Worm (Caenorhabditis elegans) whole organism, L4 larva: ENCODE results near the gene Y62E10A.23.

Experiments used
- F49E8.2 ChIP-seq: sonication (generic microtip); optimal IDR thresholded peaks from 2 replicates; lab custom pipeline; 2016; ENCODE audit warnings: missing compliant biosample characterization, mild to moderate bottlenecking, missing genetic modification characterization, borderline replicate concordance
- T20F7.1 ChIP-seq: fragments of 200-800 bp; sonication (Bioruptor generic); optimal IDR thresholded peaks from 2 replicates; lab custom pipeline; 2018; ENCODE audit warnings: mild to moderate bottlenecking, missing genetic modification characterization, missing compliant biosample characterization
- Y105C5A.15 ChIP-seq: fragments of 200-800 bp; sonication (Bioruptor generic); IDR thresholded peaks from 2 replicates; pipeline ENCODE4 v1.3.6; 2022; ENCODE audit warnings: missing genetic modification characterization, missing compliant biosample characterization
- Y48G9A.11 ChIP-seq: fragments of 200-800 bp; sonication (Bioruptor generic); IDR thresholded peaks from 2 replicates; pipeline ENCODE4 v1.3.6; 2022; ENCODE audit warnings: missing genetic modification reagents, missing genetic modification characterization, missing compliant biosample characterization
- ZK337.2 ChIP-seq: fragments of 200-800 bp; sonication (Bioruptor generic); IDR thresholded peaks from 2 replicates; pipeline ENCODE4 v1.3.6; 2022; ENCODE audit warnings: missing genetic modification reagents, missing genetic modification characterization, missing compliant biosample characterization
- aha-1 ChIP-seq: fragments of 150-350 bp; peaks from one replicate; lab custom pipeline; 2014; ENCODE audit warnings: missing biosample characterization, missing genetic modification characterization
- arid-1 ChIP-seq: fragments of 200-800 bp; sonication (Bioruptor generic); conservative IDR thresholded peaks from 2 replicates; pipeline ENCODE4 v1.3.6; 2022; ENCODE audit warnings: missing genetic modification reagents, missing genetic modification characterization, missing compliant biosample characterization
- ceh-20 ChIP-seq: fragments of 200-800 bp; sonication (Bioruptor generic); IDR thresholded peaks from 2 replicates; pipeline ENCODE4 v1.3.6; 2022; ENCODE audit warnings: missing genetic modification reagents, missing genetic modification characterization, missing compliant biosample characterization
- ceh-62 ChIP-seq: sonication (generic microtip); optimal IDR thresholded peaks from 2 replicates; lab custom pipeline; 2017; ENCODE audit warnings: missing biosample characterization, missing genetic modification characterization
- ctbp-1 ChIP-seq: fragments of 200-800 bp; sonication (Bioruptor generic); IDR thresholded peaks from 2 replicates; pipeline ENCODE4 v1.3.6; 2022; ENCODE audit warnings: missing genetic modification reagents, missing genetic modification characterization, missing compliant biosample characterization
- daf-16 ChIP-seq, 3 experiments: sonication (generic microtip); optimal IDR thresholded peaks; 2 replicates each; lab custom pipeline; 2016 to 2017; ENCODE audit warnings: missing genetic modification characterization in 3 of 3, missing genetic modification reagents in 3 of 3, mild to moderate bottlenecking in 2 of 3, missing compliant biosample characterization in 2 of 3, missing biosample characterization in 1 of 3, moderate library complexity in 1 of 3
- daf-8 ChIP-seq: fragments of 200-800 bp; sonication (Bioruptor generic); IDR thresholded peaks from 2 replicates; pipeline ENCODE4 v1.3.6; 2022; ENCODE audit warnings: missing genetic modification characterization, missing compliant biosample characterization
- dmd-8 ChIP-seq: fragments of 200-800 bp; sonication (Bioruptor generic); IDR thresholded peaks from 2 replicates; pipeline ENCODE4 v1.3.6; 2022; ENCODE audit warnings: missing genetic modification characterization, missing compliant biosample characterization
- dmd-9 ChIP-seq: fragments of 200-800 bp; sonication (Bioruptor generic); IDR thresholded peaks from 2 replicates; pipeline ENCODE4 v1.3.6; 2022; ENCODE audit warnings: missing genetic modification reagents, missing genetic modification characterization, missing compliant biosample characterization
- dpl-1 ChIP-seq: fragments of 150-350 bp; optimal IDR thresholded peaks from 2 replicates; lab custom pipeline; 2014; ENCODE audit warnings: missing biosample characterization, missing genetic modification reagents, missing genetic modification characterization
- duxl-1 ChIP-seq: sonication (generic microtip); optimal IDR thresholded peaks from 2 replicates; lab custom pipeline; 2016; ENCODE audit warnings: mild to moderate bottlenecking, missing genetic modification characterization, moderate library complexity, missing compliant biosample characterization; ENCODE audit not compliant: poor library complexity
- dve-1 ChIP-seq: sonication (generic microtip); optimal IDR thresholded peaks from 2 replicates; lab custom pipeline; 2017; ENCODE audit warnings: antibody characterized with exemption, mild to moderate bottlenecking, missing genetic modification characterization, missing compliant biosample characterization; ENCODE audit not compliant: insufficient read depth
- egl-27 ChIP-seq: sonication (generic microtip); optimal IDR thresholded peaks from 3 replicates; lab custom pipeline; 2017; ENCODE audit warnings: missing biosample characterization, missing genetic modification reagents, missing genetic modification characterization
- fkh-10 ChIP-seq: fragments of 150-350 bp; optimal IDR thresholded peaks from 2 replicates; lab custom pipeline; 2014; ENCODE audit warnings: missing biosample characterization, missing genetic modification reagents, missing genetic modification characterization
- jun-1 ChIP-seq: fragments of 150-350 bp; optimal IDR thresholded peaks from 2 replicates; lab custom pipeline; 2014; ENCODE audit warnings: missing biosample characterization, missing genetic modification reagents, missing genetic modification characterization
- lin-13 ChIP-seq: fragments of 150-350 bp; optimal IDR thresholded peaks from 2 replicates; lab custom pipeline; 2014; ENCODE audit warnings: missing biosample characterization, missing genetic modification reagents, missing genetic modification characterization
- lin-39 ChIP-seq: fragments of 150-350 bp; optimal IDR thresholded peaks from 2 replicates; lab custom pipeline; 2014; ENCODE audit warnings: missing biosample characterization, missing genetic modification reagents, missing genetic modification characterization
- mdl-1 ChIP-seq, 2 experiments: fragments of 150-350 bp in 1 of 2; sonication (generic microtip) in 1 of 2; optimal IDR thresholded peaks; 2 replicates each; lab custom pipeline; 2014 to 2017; ENCODE audit warnings: missing biosample characterization in 2 of 2, missing genetic modification characterization in 2 of 2
- mdt-29 ChIP-seq: fragments of 200-800 bp; sonication (Bioruptor generic); IDR thresholded peaks from 2 replicates; pipeline ENCODE4 v1.3.6; 2022; ENCODE audit warnings: missing genetic modification reagents, missing genetic modification characterization, missing compliant biosample characterization
- nhr-10 ChIP-seq: fragments of 150-350 bp; optimal IDR thresholded peaks from 2 replicates; lab custom pipeline; 2014; ENCODE audit warnings: missing biosample characterization, missing genetic modification characterization
- nhr-102 ChIP-seq: sonication (generic microtip); optimal IDR thresholded peaks from 2 replicates; lab custom pipeline; 2016; ENCODE audit warnings: mild to moderate bottlenecking, missing genetic modification characterization, moderate library complexity, missing compliant biosample characterization
- nhr-111 ChIP-seq: fragments of 200-800 bp; sonication (Bioruptor generic); optimal IDR thresholded peaks from 2 replicates; lab custom pipeline; 2018; ENCODE audit warnings: mild to moderate bottlenecking, missing genetic modification characterization, missing compliant biosample characterization
- nhr-25 ChIP-seq: sonication (generic microtip); optimal IDR thresholded peaks from 2 replicates; lab custom pipeline; 2017; ENCODE audit warnings: missing genetic modification characterization, mild to moderate bottlenecking, missing compliant biosample characterization, antibody characterized with exemption, moderate library complexity, borderline replicate concordance; ENCODE audit not compliant: insufficient read depth
- nhr-28 ChIP-seq: fragments of 150-350 bp; optimal IDR thresholded peaks from 2 replicates; lab custom pipeline; 2014; ENCODE audit warnings: missing biosample characterization, missing genetic modification characterization
- nhr-48 ChIP-seq: sonication (generic microtip); optimal IDR thresholded peaks from 2 replicates; lab custom pipeline; 2016; ENCODE audit warnings: mild to moderate bottlenecking, missing genetic modification characterization, missing compliant biosample characterization
- pqm-1 ChIP-seq: sonication (generic microtip); optimal IDR thresholded peaks from 2 replicates; lab custom pipeline; 2017; ENCODE audit warnings: missing biosample characterization, missing genetic modification characterization
- set-16 ChIP-seq: fragments of 200-800 bp; sonication (Bioruptor generic); IDR thresholded peaks from 2 replicates; pipeline ENCODE4 v1.3.6; 2022; ENCODE audit warnings: missing genetic modification reagents, missing genetic modification characterization, missing compliant biosample characterization
- skn-1 ChIP-seq: fragments of 150-350 bp; optimal IDR thresholded peaks from 2 replicates; lab custom pipeline; 2014; ENCODE audit warnings: missing biosample characterization, missing genetic modification characterization
- snpc-1.2 ChIP-seq: fragments of 200-800 bp; sonication (Bioruptor generic); IDR thresholded peaks from 2 replicates; pipeline ENCODE4 v1.3.6; 2022; ENCODE audit warnings: missing genetic modification reagents, missing genetic modification characterization, missing compliant biosample characterization
- tra-1 ChIP-seq: fragments of 200-800 bp; sonication (Bioruptor generic); IDR thresholded peaks from 2 replicates; pipeline ENCODE4 v1.3.6; 2022; ENCODE audit warnings: missing genetic modification reagents, missing genetic modification characterization, missing compliant biosample characterization
- zfp-2 ChIP-seq: sonication (generic microtip); optimal IDR thresholded peaks from 2 replicates; lab custom pipeline; 2016; ENCODE audit warnings: mild to moderate bottlenecking, missing genetic modification characterization, missing compliant biosample characterization

Y62E10A.23 gene

ce11 chrIV:13358488-13358887 lies 27.6 kb upstream of the Y62E10A.23 start, which contains the start of gene W02A2.8:
Gene W02A2.8 (minus strand): TSS chrIV:13358588.
- TF ChIP-seq dpl-1 (GFP tag; lab: Kevin White, UChicago) (no peak), ZK337.2 (GFP tag; lab: Robert Waterston, UW) (0 out of 2 replicates have a peak, but pooled peaks have one; percentile 11), dmd-9 (GFP tag; lab: Robert Waterston, UW) (no peak), fkh-10 (GFP tag; lab: Kevin White, UChicago) (no peak), set-16 (no peak), nhr-28 (no peak), dve-1 (no peak)
- TF ChIP-seq, all 104 proteins: peak for 1

- TF ChIP-seq egl-27 (no peak), mdl-1 (tag; optimal IDR thresholded peaks at IDR 0.05; lab: Kevin White, UChicago) (no peak), nhr-111 (GFP tag; lab: Kevin White, UChicago) (no peak), skn-1 (tag; lab: Kevin White, UChicago) (no peak), dmd-9 (GFP tag; lab: Robert Waterston, UW) (no peak), lin-13 (GFP tag; lab: Kevin White, UChicago) (no peak), ctbp-1 (GFP tag; lab: Robert Waterston, UW) (no peak), T20F7.1 (no peak), pqm-1 (tag; lab: Kevin White, UChicago) (no peak), duxl-1 (tag; lab: Kevin White, UChicago) (no peak), tra-1 (GFP tag; lab: Robert Waterston, UW) (no peak), dmd-8 (GFP tag; lab: Robert Waterston, UW) (no peak), daf-8 (GFP tag; lab: Robert Waterston, UW) (no peak), daf-16 (GFP tag; optimal IDR thresholded peaks at IDR 0.05; lab: Kevin White, UChicago) (no peak), daf-16 (tag; optimal IDR thresholded peaks at IDR 0.05; lab: Kevin White, UChicago) (no peak), nhr-25 (no peak), zfp-2 (tag; lab: Kevin White, UChicago) (no peak), lin-39 (tag; lab: Kevin White, UChicago) (no peak)
- TF ChIP-seq, all 104 proteins: peak for 0
These were observed 26.0 kb upstream of the Y62E10A.23 start, which contains the start of gene Y62E10A.3 for ce11 chrIV:13360144-13360543. Gene Y62E10A.3 (minus strand): TSS chrIV:13360244.

ce11 chrIV:13364869-13365268 lies 21.3 kb upstream of the Y62E10A.23 start, which contains the start of gene srsx-25:
Gene srsx-25 (plus strand): TSS chrIV:13365169.
- TF ChIP-seq Y105C5A.15 (GFP tag; lab: Robert Waterston, UW) = no peak
- peak; percentile 79 for TF ChIP-seq aha-1 (tag; lab: Kevin White, UChicago)
- TF ChIP-seq daf-16 (GFP tag; optimal IDR thresholded peaks at IDR 0.05; lab: Kevin White, UChicago) = no peak
- no peak for TF ChIP-seq daf-16 (tag; optimal IDR thresholded peaks at IDR 0.05; lab: Kevin White, UChicago)
- TF ChIP-seq nhr-48 (tag; lab: Kevin White, UChicago) = no peak
- no peak for TF ChIP-seq dmd-8 (GFP tag; lab: Robert Waterston, UW)
- TF ChIP-seq ceh-20 (GFP tag; lab: Robert Waterston, UW) = no peak

ce11 chrIV:13369120-13369842 lies 16.8 kb upstream of the Y62E10A.23 start, which contains the start of gene agt-1:
Gene agt-1 (minus strand): TSS chrIV:13369412.
- TF ChIP-seq set-16 (peak; percentile 95), Y48G9A.11 (GFP tag; lab: Robert Waterston, UW) (0 out of 2 replicates have a peak, but pooled peaks have one; percentile 17), ctbp-1 (GFP tag; lab: Robert Waterston, UW) (0 out of 2 replicates have a peak, but pooled peaks have one; percentile 47), nhr-102 (tag; lab: Kevin White, UChicago) (peak; percentile 4), mdt-29 (GFP tag; lab: Robert Waterston, UW) (0 out of 2 replicates have a peak, but pooled peaks have one; percentile 44), F49E8.2 (tag; lab: Kevin White, UChicago) (peak; percentile 38), snpc-1.2 (GFP tag; lab: Robert Waterston, UW) (peak; percentile 60), arid-1 (GFP tag; lab: Robert Waterston, UW) (peak; percentile 50; the same call in 1 of the 2 replicates), dmd-8 (GFP tag; lab: Robert Waterston, UW) (0 out of 2 replicates have a peak, but pooled peaks have one; percentile 19), nhr-10 (no peak), jun-1 (tag; lab: Kevin White, UChicago) (no peak), ceh-62 (no peak), aha-1 (tag; lab: Kevin White, UChicago) (peak; percentile 28)
